Worm (Caenorhabditis elegans) whole organism, L2 larva: Measurements from ENCODE around the gene C18F10.7.

Experiments
- fos-1 ChIP-seq: fragments of 150-350 bp; optimal IDR thresholded peaks from 2 replicates; lab custom pipeline; 2014; ENCODE audit warnings: missing biosample characterization, missing genetic modification characterization
- nhr-23 ChIP-seq: fragments of 150-350 bp; optimal IDR thresholded peaks from 2 replicates; lab custom pipeline; 2014; ENCODE audit warnings: missing biosample characterization, missing genetic modification reagents, missing genetic modification characterization
- ztf-4 ChIP-seq: fragments of 150-350 bp; optimal IDR thresholded peaks from 2 replicates; lab custom pipeline; 2014; ENCODE audit warnings: missing biosample characterization, missing genetic modification characterization

DNA sequence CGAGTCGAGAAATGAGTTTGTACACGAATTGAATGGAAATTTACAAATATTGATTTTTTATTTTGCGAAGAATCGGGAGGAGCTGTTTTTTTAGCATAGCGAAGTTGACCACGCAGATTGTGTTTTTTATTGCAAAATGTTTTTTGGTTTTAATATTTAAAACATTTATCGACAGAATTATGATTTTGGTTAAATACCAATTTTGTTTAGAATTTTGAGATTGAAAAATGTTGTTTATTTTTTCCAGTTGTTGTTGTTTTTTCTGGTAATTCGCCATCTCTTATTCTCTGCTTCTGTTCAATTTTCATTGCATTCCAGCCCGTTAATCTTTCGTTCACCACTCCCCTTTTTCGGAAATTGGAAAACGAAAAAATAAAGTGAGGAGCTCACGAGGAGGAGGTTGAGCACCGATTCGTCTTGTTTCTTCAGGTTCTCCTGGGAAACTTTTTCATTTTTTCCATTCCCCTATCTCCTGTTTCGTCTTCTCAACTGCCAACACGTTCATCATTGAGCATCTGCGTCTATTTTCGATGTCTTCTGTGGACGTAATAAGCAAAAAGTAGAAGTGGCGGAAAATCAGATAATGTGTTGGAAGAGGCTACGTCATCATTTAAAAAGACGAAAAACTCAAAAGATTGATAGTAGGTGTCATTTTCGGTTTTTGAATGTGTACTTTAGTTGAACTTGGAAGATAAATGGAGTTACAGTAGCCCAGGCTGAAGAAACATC, 18.0 kb upstream of the C18F10.7 start, which contains the start of gene F47D12.7:
- TF ChIP-seq ztf-4 (tag; lab: Kevin White, UChicago) (no peak), fos-1 (tag; lab: Kevin White, UChicago) (no peak), nhr-23 (tag; lab: Kevin White, UChicago) (no peak)
